Fruit fly (Drosophila melanogaster) whole organism, embryonic: ENCODE data around the gene Mlc-c.

Experiments
- Blimp-1 ChIP-seq: fragments of 200-800 bp; sonication (Bioruptor generic); optimal IDR thresholded peaks from 3 replicates; lab custom pipeline; 2018; ENCODE audit warnings: missing biosample characterization, missing genetic modification characterization, mild to moderate bottlenecking, moderate library complexity, missing genetic modification reagents
- CG10979 ChIP-seq: fragments of 200-800 bp; sonication (Bioruptor generic); optimal IDR thresholded peaks from 2 replicates; lab custom pipeline; 2018; ENCODE audit warnings: missing biosample characterization, mild to moderate bottlenecking, missing genetic modification characterization, moderate library complexity
- CG11456 ChIP-seq: fragments of 200-800 bp; sonication (Bioruptor generic); IDR thresholded peaks from 3 replicates; pipeline ENCODE4 v1.3.6; 2022; ENCODE audit warnings: missing biosample characterization, missing genetic modification characterization
- CG17359 ChIP-seq: fragments of 200-800 bp; sonication (Bioruptor generic); optimal IDR thresholded peaks from 3 replicates; lab custom pipeline; 2018; ENCODE audit warnings: missing biosample characterization, mild to moderate bottlenecking, missing genetic modification characterization, moderate library complexity
- CG17385 ChIP-seq: fragments of 200-800 bp; sonication (Bioruptor generic); optimal IDR thresholded peaks from 3 replicates; lab custom pipeline; 2018; ENCODE audit warnings: missing biosample characterization, mild to moderate bottlenecking, missing genetic modification characterization
- CG1832 ChIP-seq: fragments of 200-800 bp; sonication (Bioruptor generic); optimal IDR thresholded peaks from 2 replicates; lab custom pipeline; 2017; ENCODE audit warnings: missing biosample characterization, mild to moderate bottlenecking, missing genetic modification characterization, inconsistent platforms
- CG31441 ChIP-seq: fragments of 200-800 bp; sonication (Bioruptor generic); IDR thresholded peaks from 2 replicates; pipeline ENCODE4 v1.3.6; 2022; ENCODE audit warnings: missing biosample characterization, missing genetic modification characterization
- CG32767 ChIP-seq: fragments of 200-800 bp; sonication (Bioruptor generic); IDR thresholded peaks from 2 replicates; pipeline ENCODE4 v1.3.6; 2022; ENCODE audit warnings: missing biosample characterization, missing genetic modification characterization
- CG34422 ChIP-seq: fragments of 200-800 bp; sonication (Bioruptor generic); IDR thresholded peaks from 3 replicates; pipeline ENCODE4 v1.3.6; 2022; ENCODE audit warnings: missing biosample characterization, missing genetic modification characterization
- CG9727 ChIP-seq: fragments of 200-800 bp; sonication (Bioruptor generic); optimal IDR thresholded peaks from 3 replicates; lab custom pipeline; 2017; ENCODE audit warnings: missing biosample characterization, mild to moderate bottlenecking, missing genetic modification characterization
- CTCF ChIP-seq: fragments of 200-800 bp; sonication (Bioruptor generic); optimal IDR thresholded peaks from 2 replicates; lab custom pipeline; 2017; ENCODE audit warnings: missing biosample characterization, mild to moderate bottlenecking, missing genetic modification characterization, moderate library complexity
- Dref ChIP-seq: fragments of 200-800 bp; sonication (Bioruptor generic); IDR thresholded peaks from 2 replicates; pipeline ENCODE4 v1.3.6; 2022; ENCODE audit warnings: missing biosample characterization, missing genetic modification characterization
- Hand ChIP-seq: fragments of 200-800 bp; sonication (Bioruptor generic); optimal IDR thresholded peaks from 2 replicates; lab custom pipeline; 2017; ENCODE audit warnings: mild to moderate bottlenecking, missing biosample characterization, missing genetic modification reagents, missing genetic modification characterization
- Hr51 ChIP-seq, 2 experiments: fragments of 200-800 bp; sonication (Bioruptor generic); optimal IDR thresholded peaks; 2 replicates in 1 of 2; 3 replicates in 1 of 2; lab custom pipeline; 2016 to 2018; ENCODE audit warnings: missing biosample characterization in 2 of 2, missing genetic modification characterization in 2 of 2, mild to moderate bottlenecking in 1 of 2, moderate library complexity in 1 of 2
- Med ChIP-seq: fragments of 200-800 bp; sonication (Bioruptor generic); peaks from one replicate; lab custom pipeline; 2016; ENCODE audit warnings: missing biosample characterization, missing genetic modification characterization, mild to moderate bottlenecking, inconsistent platforms, moderate library complexity
- Neu2 ChIP-seq: fragments of 200-800 bp; sonication (Bioruptor generic); optimal IDR thresholded peaks from 3 replicates; lab custom pipeline; 2016; ENCODE audit warnings: missing biosample characterization, missing genetic modification characterization, borderline replicate concordance
- Tbp ChIP-seq: fragments of >200 bp; optimal IDR thresholded peaks from 2 replicates; lab custom pipeline; 2018; ENCODE audit warnings: missing biosample characterization, missing genetic modification characterization
- Trl ChIP-seq, 3 experiments: fragments of >200 bp in 2 of 3; fragments of 200-800 bp in 1 of 3; sonication (Bioruptor generic) in 1 of 3; optimal IDR thresholded peaks; 2 replicates in 1 of 3; 3 replicates in 2 of 3; lab custom pipeline; 2016 to 2017; ENCODE audit warnings: missing biosample characterization in 1 of 3, missing genetic modification characterization in 1 of 3
- Vsx1 ChIP-seq: fragments of 200-800 bp; sonication (Bioruptor generic); optimal IDR thresholded peaks from 2 replicates; lab custom pipeline; 2017; ENCODE audit warnings: missing biosample characterization, mild to moderate bottlenecking, missing genetic modification characterization, missing genetic modification reagents
- bbx ChIP-seq: fragments of 200-800 bp; sonication (Bioruptor generic); IDR thresholded peaks from 2 replicates; pipeline ENCODE4 v1.3.6; 2022; ENCODE audit warnings: missing biosample characterization, missing genetic modification characterization; ENCODE audit not compliant: partially characterized antibody
- dmrt99B ChIP-seq: fragments of 200-800 bp; sonication (Bioruptor generic); optimal IDR thresholded peaks from 2 replicates; lab custom pipeline; 2018; ENCODE audit warnings: missing biosample characterization, mild to moderate bottlenecking, missing genetic modification characterization, moderate library complexity
- ewg ChIP-seq: fragments of 200-800 bp; sonication (Bioruptor generic); optimal IDR thresholded peaks from 3 replicates; lab custom pipeline; 2017; ENCODE audit warnings: mild to moderate bottlenecking, missing biosample characterization, missing genetic modification reagents, missing genetic modification characterization
- fd64A ChIP-seq: fragments of 200-800 bp; sonication (Bioruptor generic); optimal IDR thresholded peaks from 3 replicates; lab custom pipeline; 2018; ENCODE audit warnings: missing biosample characterization, mild to moderate bottlenecking, missing genetic modification characterization
- gsb-n ChIP-seq: fragments of 200-800 bp; sonication (Bioruptor generic); optimal IDR thresholded peaks from 3 replicates; lab custom pipeline; 2018; ENCODE audit warnings: missing biosample characterization, mild to moderate bottlenecking, missing genetic modification characterization
- her ChIP-seq: fragments of 200-800 bp; sonication (Bioruptor generic); optimal IDR thresholded peaks from 2 replicates; lab custom pipeline; 2016; ENCODE audit warnings: missing biosample characterization, missing genetic modification characterization
- insv ChIP-seq, 2 experiments: fragments of 200-800 bp; sonication (Bioruptor generic); optimal IDR thresholded peaks; 3 replicates each; lab custom pipeline; 2016 to 2018; ENCODE audit warnings: missing biosample characterization in 2 of 2, missing genetic modification characterization in 2 of 2
- ken ChIP-seq: fragments of 200-800 bp; sonication (Bioruptor generic); IDR thresholded peaks from 3 replicates; pipeline ENCODE4 v1.3.6; 2022; ENCODE audit warnings: missing biosample characterization, missing genetic modification characterization
- lilli ChIP-seq: fragments of 200-800 bp; sonication (Bioruptor generic); optimal IDR thresholded peaks from 3 replicates; lab custom pipeline; 2016; ENCODE audit warnings: missing biosample characterization, missing genetic modification characterization
- lov ChIP-seq, 2 experiments: fragments of 200-800 bp in 1 of 2; fragments of >200 bp in 1 of 2; sonication (Bioruptor generic) in 1 of 2; IDR thresholded peaks in 1 of 2; optimal IDR thresholded peaks in 1 of 2; 2 replicates in 1 of 2; 3 replicates in 1 of 2; pipeline versions ENCODE4 v1.3.6 to Lab custom; 2017 to 2022; ENCODE audit warnings: missing biosample characterization in 1 of 2, missing genetic modification characterization in 1 of 2
- mirr ChIP-seq: fragments of 200-800 bp; sonication (Bioruptor generic); optimal IDR thresholded peaks from 3 replicates; lab custom pipeline; 2018; ENCODE audit warnings: missing biosample characterization, mild to moderate bottlenecking, missing genetic modification characterization
- mld ChIP-seq: fragments of 200-800 bp; sonication (Bioruptor generic); IDR thresholded peaks from 3 replicates; pipeline ENCODE4 v1.3.6; 2022; ENCODE audit warnings: missing biosample characterization, missing genetic modification characterization; ENCODE audit not compliant: partially characterized antibody
- nerfin-1 ChIP-seq: fragments of 200-800 bp; sonication (Bioruptor generic); optimal IDR thresholded peaks from 3 replicates; lab custom pipeline; 2019; ENCODE audit warnings: missing biosample characterization, mild to moderate bottlenecking, missing genetic modification characterization, moderate library complexity
- nmo ChIP-seq: fragments of 200-800 bp; sonication (Bioruptor generic); optimal IDR thresholded peaks from 2 replicates; lab custom pipeline; 2018; ENCODE audit warnings: missing biosample characterization, mild to moderate bottlenecking, missing genetic modification characterization, moderate library complexity
- odd ChIP-seq: fragments of 200-800 bp; sonication (Bioruptor generic); optimal IDR thresholded peaks from 2 replicates; lab custom pipeline; 2017; ENCODE audit warnings: missing biosample characterization, mild to moderate bottlenecking, missing genetic modification characterization
- onecut ChIP-seq: fragments of 200-800 bp; sonication (Bioruptor generic); IDR thresholded peaks from 2 replicates; pipeline ENCODE4 v1.3.6; 2022; ENCODE audit warnings: missing biosample characterization, missing genetic modification characterization
- pfk ChIP-seq: fragments of 200-800 bp; sonication (Bioruptor generic); optimal IDR thresholded peaks from 2 replicates; lab custom pipeline; 2018; ENCODE audit warnings: missing biosample characterization, mild to moderate bottlenecking, missing genetic modification characterization, moderate library complexity
- sc ChIP-seq, 3 experiments: fragments of >200 bp in 2 of 3; fragments of 200-800 bp in 1 of 3; sonication (Bioruptor generic) in 1 of 3; optimal IDR thresholded peaks; 2 replicates in 2 of 3; 3 replicates in 1 of 3; lab custom pipeline; 2017; ENCODE audit warnings: mild to moderate bottlenecking in 1 of 3, missing biosample characterization in 1 of 3, missing genetic modification characterization in 1 of 3, missing genetic modification reagents in 1 of 3
- scrt ChIP-seq: fragments of 200-800 bp; sonication (Bioruptor generic); optimal IDR thresholded peaks from 2 replicates; lab custom pipeline; 2018; ENCODE audit warnings: missing biosample characterization, mild to moderate bottlenecking, missing genetic modification characterization, moderate library complexity
- sd ChIP-seq: fragments of 200-800 bp; sonication (Bioruptor generic); optimal IDR thresholded peaks from 3 replicates; lab custom pipeline; 2018; ENCODE audit warnings: missing biosample characterization, mild to moderate bottlenecking, missing genetic modification characterization, moderate library complexity
- sens ChIP-seq: fragments of 200-800 bp; sonication (Bioruptor generic); peaks from one replicate; lab custom pipeline; 2016; ENCODE audit warnings: missing biosample characterization, missing genetic modification characterization
- seq ChIP-seq: fragments of 200-800 bp; sonication (Bioruptor generic); IDR thresholded peaks from 2 replicates; pipeline ENCODE4 v1.3.6; 2022; ENCODE audit warnings: missing biosample characterization, missing genetic modification characterization
- so ChIP-seq: fragments of 200-800 bp; sonication (Bioruptor generic); IDR thresholded peaks from 3 replicates; pipeline ENCODE4 v1.3.6; 2022; ENCODE audit warnings: missing biosample characterization, missing genetic modification characterization
- wek ChIP-seq: fragments of 200-800 bp; sonication (Bioruptor generic); optimal IDR thresholded peaks from 3 replicates; lab custom pipeline; 2018; ENCODE audit warnings: missing biosample characterization, mild to moderate bottlenecking, missing genetic modification characterization, moderate library complexity
- z ChIP-seq: fragments of 200-800 bp; sonication (Bioruptor generic); IDR thresholded peaks from 3 replicates; pipeline ENCODE4 v1.3.6; 2022; ENCODE audit warnings: missing biosample characterization, missing genetic modification characterization
- zf30C ChIP-seq: fragments of 200-800 bp; sonication (Bioruptor generic); optimal IDR thresholded peaks from 3 replicates; lab custom pipeline; 2018; ENCODE audit warnings: missing biosample characterization, mild to moderate bottlenecking, missing genetic modification characterization

Mlc-c gene

dm6 chrX:5664222-5664621 is 41.9 kb upstream of the Mlc-c start (continued):
- TF ChIP-seq Hand (GFP tag; lab: Kevin White, UChicago), result peak; percentile 70
- peak; percentile 56 for TF ChIP-seq Med (GFP tag; lab: Kevin White, UChicago)
- TF ChIP-seq CG31441 (GFP tag; lab: Robert Waterston, UW), result peak; percentile 22; the same call in 1 of the 2 replicates
- no peak for TF ChIP-seq Blimp-1 (GFP tag; lab: Kevin White, UChicago)
- no peak for TF ChIP-seq lov (optimal IDR thresholded peaks at IDR 0.05; lab: Kevin White, UChicago)
- no peak for TF ChIP-seq lov (GFP tag; IDR thresholded peaks at IDR 0.05; lab: Robert Waterston, UW)
- no peak for TF ChIP-seq Tbp
- no peak for TF ChIP-seq sc (optimal IDR thresholded peaks at IDR 0.05; lab: Kevin White, UChicago)
- TF ChIP-seq sc (GFP tag; optimal IDR thresholded peaks at IDR 0.05; lab: Kevin White, UChicago), result no peak
- peak; percentile 14 for TF ChIP-seq dmrt99B (tag; lab: Kevin White, UChicago)
- TF ChIP-seq onecut (GFP tag; lab: Robert Waterston, UW), result peak; percentile 34; the same call in 1 of the 2 replicates
- peak; percentile 71 for TF ChIP-seq odd (GFP tag; lab: Kevin White, UChicago)
- peak; percentile 1 for TF ChIP-seq fd64A (GFP tag; lab: Kevin White, UChicago)
- TF ChIP-seq CG34422 (GFP tag; lab: Robert Waterston, UW), result 0 out of 3 replicates have a peak, but pooled peaks have one; percentile 11
- TF ChIP-seq insv (GFP tag; optimal IDR thresholded peaks at IDR 0.05; lab: Kevin White, UChicago), result peak in 1 of 2 experiments; percentile 15
- peak; percentile 61; the same call in 1 of the 2 replicates for TF ChIP-seq seq
- peak; percentile 21 for TF ChIP-seq CG9727
- TF ChIP-seq ken (GFP tag; lab: Robert Waterston, UW), result 0 out of 3 replicates have a peak, but pooled peaks have one; percentile 22
- peak; percentile 23 for TF ChIP-seq zf30C (GFP tag; lab: Kevin White, UChicago)
- TF ChIP-seq so (GFP tag; lab: Robert Waterston, UW), result 0 out of 3 replicates have a peak, but pooled peaks have one; percentile 13
- 0 out of 3 replicates have a peak, but pooled peaks have one; percentile 8 for TF ChIP-seq CG11456 (GFP tag; lab: Robert Waterston, UW)
- peak; percentile 52 for TF ChIP-seq scrt
- no peak for TF ChIP-seq Neu2
- TF ChIP-seq gsb-n (tag; lab: Kevin White, UChicago), result no peak
- no peak for TF ChIP-seq Dref (GFP tag; lab: Robert Waterston, UW)
- TF ChIP-seq pfk (GFP tag; lab: Kevin White, UChicago), result peak; percentile 68
- peak; percentile 9 for TF ChIP-seq CG17359
- TF ChIP-seq wek, result peak; percentile 39
- TF ChIP-seq mirr (GFP tag; lab: Kevin White, UChicago), result peak; percentile 72
- no peak for TF ChIP-seq z (GFP tag; lab: Robert Waterston, UW)
- TF ChIP-seq, all 482 proteins: peak for 79

DNA sequence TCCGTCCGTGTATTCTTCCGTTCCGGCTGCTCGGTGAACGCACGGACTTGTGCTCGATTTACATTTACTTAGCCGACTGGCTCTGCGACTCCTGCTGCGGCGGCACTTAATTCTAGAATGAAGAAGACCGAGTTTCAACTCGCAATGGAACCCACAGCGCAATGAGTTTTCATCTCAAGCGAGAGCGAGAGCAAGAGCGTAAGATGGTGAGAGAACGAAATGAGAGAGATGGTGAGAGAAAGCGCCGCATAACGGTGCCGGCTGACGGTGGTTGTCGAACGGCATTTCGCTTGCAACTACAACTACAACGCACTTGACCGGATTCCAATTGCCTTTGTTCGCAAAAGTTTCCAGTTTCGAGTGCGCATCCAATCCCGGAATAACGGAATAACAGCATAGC is 40.4 kb upstream of the Mlc-c start, which contains the start of gene OtopLc:
Gene OtopLc, minus strand, starts transcription at position 101 of the 400 bp plus-strand sequence.
- TF ChIP-seq Trl (optimal IDR thresholded peaks at IDR 0.05; lab: Kevin White, UChicago), result peak; percentile 48 to 72
- no peak for TF ChIP-seq Trl (GFP tag; optimal IDR thresholded peaks at IDR 0.05; lab: Kevin White, UChicago)
- no peak for TF ChIP-seq her
- TF ChIP-seq nerfin-1 (tag; lab: Kevin White, UChicago), result peak; percentile 75
- TF ChIP-seq bbx, result 0 out of 2 replicates have a peak, but pooled peaks have one; percentile 32
- peak; percentile 43 for TF ChIP-seq CG17385 (GFP tag; lab: Kevin White, UChicago)
- no peak for TF ChIP-seq Vsx1
- TF ChIP-seq sd, result peak; percentile 6

DNA sequence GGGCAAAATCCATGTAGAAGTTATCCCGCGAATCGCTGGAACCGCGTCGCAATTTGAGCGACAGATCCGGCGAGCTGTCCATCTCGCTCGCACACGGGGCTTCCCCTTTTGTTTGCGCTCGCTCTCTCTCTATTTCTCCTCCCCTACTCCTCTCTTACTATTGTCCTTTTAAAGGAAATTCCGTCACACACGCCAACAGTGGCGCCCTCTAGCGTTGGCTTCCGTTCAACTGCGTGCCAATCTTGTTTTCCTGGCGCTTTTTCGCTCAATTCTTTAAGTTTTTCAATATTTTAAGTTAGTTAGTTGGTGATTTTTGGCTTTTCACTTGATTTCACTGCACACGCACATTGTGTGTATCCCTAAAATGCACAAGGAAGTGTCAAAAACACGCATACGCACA is 39.6 kb upstream of the Mlc-c start:
- peak; percentile 99 for TF ChIP-seq nerfin-1 (tag; lab: Kevin White, UChicago)
- peak in 1 of 2 experiments; percentile 50 for TF ChIP-seq Hr51 (GFP tag; optimal IDR thresholded peaks at IDR 0.05; lab: Kevin White, UChicago)
- TF ChIP-seq CG10979, result no peak
- TF ChIP-seq ewg, result peak; percentile 51
- no peak for TF ChIP-seq lilli (GFP tag; lab: Kevin White, UChicago)
- peak; percentile 87 for TF ChIP-seq CTCF (GFP tag; lab: Kevin White, UChicago)
- peak; percentile 72 for TF ChIP-seq sd
- peak; percentile 27 for TF ChIP-seq nmo
- TF ChIP-seq mld (GFP tag; lab: Robert Waterston, UW), result no peak
- TF ChIP-seq Trl (optimal IDR thresholded peaks at IDR 0.05; lab: Kevin White, UChicago), result peak; percentile 5 to 31
- TF ChIP-seq Trl (GFP tag; optimal IDR thresholded peaks at IDR 0.05; lab: Kevin White, UChicago), result no peak
- peak; percentile 34 for TF ChIP-seq CG1832 (GFP tag; lab: Kevin White, UChicago)
- 0 out of 2 replicates have a peak, but pooled peaks have one; percentile 34 for TF ChIP-seq CG32767
- TF ChIP-seq sens (GFP tag; lab: Kevin White, UChicago), result peak; percentile 24
